Worm (Caenorhabditis elegans): Measurements from ENCODE around the gene C34E11.4.

- TF ChIP-seq him-1 (tag; optimal IDR thresholded peaks at IDR 0.05) (no peak), W03F9.2 (tag; optimal IDR thresholded peaks at IDR 0.05) (no peak)
Observed at ce11 chrX:11790600-11790999, 13.4 kb upstream of the C34E11.4 start.

Measured in whole organism, L4/young adult.